Fruit fly (Drosophila melanogaster): ENCODE results near the gene Mnt.

The Mnt gene

dm6 chrX:3746898-3747297 lies 75.3 kb downstream of the Mnt start:
- TF ChIP-seq sens (GFP tag) (peak; percentile 2), CG13296 (GFP tag; optimal IDR thresholded peaks at IDR 0.05) (no peak), abd-A (tag; optimal IDR thresholded peaks at IDR 0.05) (peak; percentile 49), CG12659 (GFP tag; optimal IDR thresholded peaks at IDR 0.05) (no peak), CG31224 (GFP tag; IDR thresholded peaks at IDR 0.05) (no peak), h (optimal IDR thresholded peaks at IDR 0.05) (no peak), ato (GFP tag; IDR thresholded peaks at IDR 0.05; ENCODE audit: partially characterized antibody) (no peak), CG7556 (GFP tag; optimal IDR thresholded peaks at IDR 0.05) (no peak), Rfx (GFP tag; IDR thresholded peaks at IDR 0.05) (no peak), CG16779 (GFP tag; IDR thresholded peaks at IDR 0.05) (no peak), CG11247 (GFP tag; IDR thresholded peaks at IDR 0.05) (no peak), chinmo (GFP tag; IDR thresholded peaks at IDR 0.05; ENCODE audit: partially characterized antibody) (0 out of 4 replicates have a peak, but pooled peaks have one; percentile 45), CG4360 (GFP tag; IDR thresholded peaks at IDR 0.05) (peak; percentile 84), crol (GFP tag; IDR thresholded peaks at IDR 0.05) (peak; percentile 73; the same call in 1 of the 2 replicates), croc (GFP tag; conservative IDR thresholded peaks at IDR 0.05) (no peak), pros (GFP tag; optimal IDR thresholded peaks at IDR 0.05) (no peak), BEAF-32 (GFP tag; optimal IDR thresholded peaks at IDR 0.05) (no peak), dpn (GFP tag; optimal IDR thresholded peaks at IDR 0.05) (no peak), nerfin-1 (tag; optimal IDR thresholded peaks at IDR 0.05) (no peak), ttk (GFP tag; IDR thresholded peaks at IDR 0.05) (no peak), ash1 (GFP tag; optimal IDR thresholded peaks at IDR 0.05) (no peak), CG4404 (GFP tag; IDR thresholded peaks at IDR 0.05) (no peak), Oli (tag; optimal IDR thresholded peaks at IDR 0.05) (no peak), CG8944 (GFP tag; optimal IDR thresholded peaks at IDR 0.05) (no peak), unc-4 (GFP tag; IDR thresholded peaks at IDR 0.05; ENCODE audit: partially characterized antibody) (no peak), CHES-1-like (GFP tag; optimal IDR thresholded peaks at IDR 0.05) (no peak), CG5180 (GFP tag; optimal IDR thresholded peaks at IDR 0.05) (peak; percentile 84), cg (GFP tag; optimal IDR thresholded peaks at IDR 0.05) (peak; percentile 71), Eip74EF (GFP tag; optimal IDR thresholded peaks at IDR 0.05) (no peak), CG32767 (GFP tag; IDR thresholded peaks at IDR 0.05) (peak; percentile 55; the same call in 1 of the 2 replicates), Hr51 (GFP tag; optimal IDR thresholded peaks at IDR 0.05) (no peak), CG17802 (tag; optimal IDR thresholded peaks at IDR 0.05) (no peak), Adf1 (GFP tag; IDR thresholded peaks at IDR 0.05) (peak; percentile 64; the same call in 1 of the 2 replicates), Dip3 (GFP tag; optimal IDR thresholded peaks at IDR 0.05) (no peak), CG11504 (tag; optimal IDR thresholded peaks at IDR 0.05) (peak; percentile 84), kay (GFP tag; optimal IDR thresholded peaks at IDR 0.05) (no peak), Deaf1 (tag; optimal IDR thresholded peaks at IDR 0.05) (peak; percentile 69), psq (GFP tag; optimal IDR thresholded peaks at IDR 0.05) (no peak), az2 (GFP tag; optimal IDR thresholded peaks at IDR 0.05) (no peak), B-H2 (GFP tag; optimal IDR thresholded peaks at IDR 0.05) (no peak), Camta (GFP tag; optimal IDR thresholded peaks at IDR 0.05) (no peak), z (GFP tag; IDR thresholded peaks at IDR 0.05) (no peak), scrt (GFP tag; optimal IDR thresholded peaks at IDR 0.05) (no peak), cas (GFP tag; IDR thresholded peaks at IDR 0.05) (no peak)
